Worm (Caenorhabditis elegans): ENCODE results near the gene F53A3.1.

DNA sequence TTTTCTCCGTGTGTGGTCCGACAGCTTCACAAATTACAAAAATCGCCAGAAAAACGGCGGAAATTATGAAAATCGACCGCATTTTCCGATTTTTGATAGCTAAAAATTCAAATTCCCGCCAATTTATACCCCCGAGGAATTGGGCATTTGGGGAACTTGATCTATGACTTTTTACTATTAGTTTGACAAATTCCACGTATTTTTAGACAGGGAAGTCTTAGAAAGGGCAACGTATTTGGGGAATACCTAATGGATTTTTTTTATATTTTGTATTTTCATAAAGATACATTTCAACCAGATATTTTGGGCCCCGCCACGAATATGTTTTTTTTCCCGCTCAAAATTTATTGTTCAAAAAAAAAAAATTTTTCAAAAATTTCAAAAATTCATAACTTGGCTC lies 41.4 kb upstream of the F53A3.1 start, which contains the start of gene Y39A3B.7:
- TF ChIP-seq ceh-82 (tag; optimal IDR thresholded peaks at IDR 0.05) = no peak
- TF ChIP-seq unc-62 (GFP tag; optimal IDR thresholded peaks at IDR 0.05) = no peak
- no peak for TF ChIP-seq elt-3 (tag; optimal IDR thresholded peaks at IDR 0.05)
- no peak for TF ChIP-seq nhr-90 (tag; optimal IDR thresholded peaks at IDR 0.05; ENCODE audit: poor library complexity)
- TF ChIP-seq lin-13 (GFP tag; optimal IDR thresholded peaks at IDR 0.05) = no peak
- TF ChIP-seq snu-23 (GFP tag; optimal IDR thresholded peaks at IDR 0.05) = no peak
- TF ChIP-seq lir-3 (tag; optimal IDR thresholded peaks at IDR 0.05; ENCODE audit: poor library complexity) = no peak
- TF ChIP-seq alr-1 (tag; optimal IDR thresholded peaks at IDR 0.05; ENCODE audit: borderline replicate concordance) = no peak
- no peak for TF ChIP-seq ztf-4 (tag; optimal IDR thresholded peaks at IDR 0.05)
- no peak for TF ChIP-seq ztf-11 (tag; optimal IDR thresholded peaks at IDR 0.05)
- TF ChIP-seq lin-39 (tag; optimal IDR thresholded peaks at IDR 0.05) = no peak
- TF ChIP-seq nhr-77 (tag; optimal IDR thresholded peaks at IDR 0.05) = no peak
- TF ChIP-seq ets-5 (GFP tag; IDR thresholded peaks at IDR 0.05) = no peak
- TF ChIP-seq C04F5.9 (tag; optimal IDR thresholded peaks at IDR 0.05) = no peak
